Fruit fly (Drosophila melanogaster): ENCODE data around the gene CG14324.

CG14324 gene

dm6 chr3R:17604198-17604879 lies 14.3 kb downstream of the CG14324 start (continued):
- peak; percentile 85 for TF ChIP-seq CG10267 (tag; optimal IDR thresholded peaks at IDR 0.05)
- TF ChIP-seq kah (GFP tag; optimal IDR thresholded peaks at IDR 0.05): peak; percentile 71
- TF ChIP-seq CG1602 (GFP tag; optimal IDR thresholded peaks at IDR 0.05): peak; percentile 69
- TF ChIP-seq Bteb2 (GFP tag; optimal IDR thresholded peaks at IDR 0.05): no peak
- peak; percentile 95 for TF ChIP-seq CG7556 (GFP tag; optimal IDR thresholded peaks at IDR 0.05)
- TF ChIP-seq CG12104 (GFP tag; optimal IDR thresholded peaks at IDR 0.05): peak; percentile 74
- TF ChIP-seq salm (tag; optimal IDR thresholded peaks at IDR 0.05): peak; percentile 75
- TF ChIP-seq CG7357 (GFP tag; IDR thresholded peaks at IDR 0.05): peak; percentile 69
- no peak for TF ChIP-seq CG12744 (GFP tag; optimal IDR thresholded peaks at IDR 0.05)
- TF ChIP-seq CG17802 (tag; optimal IDR thresholded peaks at IDR 0.05): peak; percentile 57
- no peak for TF ChIP-seq CG9932 (GFP tag; IDR thresholded peaks at IDR 0.05)
- no peak for TF ChIP-seq CG11560 (tag; IDR thresholded peaks at IDR 0.05)
- TF ChIP-seq ci (GFP tag; IDR thresholded peaks at IDR 0.05): peak; percentile 17; the same call in 1 of the 3 replicates
- no peak for TF ChIP-seq Ravus (GFP tag; IDR thresholded peaks at IDR 0.05)
- TF ChIP-seq row (GFP tag; IDR thresholded peaks at IDR 0.05): peak; percentile 84
- peak; percentile 34; the same call in 1 of the 2 replicates for TF ChIP-seq sob (GFP tag; IDR thresholded peaks at IDR 0.05)
- TF ChIP-seq mam (GFP tag; optimal IDR thresholded peaks at IDR 0.05): peak; percentile 14
- TF ChIP-seq CG30403 (GFP tag; optimal IDR thresholded peaks at IDR 0.05): peak; percentile 80
- peak; percentile 66 for TF ChIP-seq abd-A (tag; optimal IDR thresholded peaks at IDR 0.05)
- no peak for TF ChIP-seq CG2129 (GFP tag; IDR thresholded peaks at IDR 0.05; ENCODE audit: partially characterized antibody)
- TF ChIP-seq CG31441 (GFP tag; IDR thresholded peaks at IDR 0.05): peak; percentile 91
- TF ChIP-seq Lim3 (GFP tag; IDR thresholded peaks at IDR 0.05): no peak
- peak; percentile 89 for TF ChIP-seq CG12391 (tag; optimal IDR thresholded peaks at IDR 0.05)
- TF ChIP-seq Eip74EF (GFP tag; optimal IDR thresholded peaks at IDR 0.05): peak in 1 of 2 experiments; percentile 81
- TF ChIP-seq nom (GFP tag; optimal IDR thresholded peaks at IDR 0.05): no peak
- TF ChIP-seq insv (GFP tag; optimal IDR thresholded peaks at IDR 0.05): peak in 1 of 2 experiments; percentile 13
- TF ChIP-seq gcm2 (GFP tag; optimal IDR thresholded peaks at IDR 0.05): peak; percentile 29
- TF ChIP-seq CG18262 (tag; optimal IDR thresholded peaks at IDR 0.05): peak; percentile 94
- peak; percentile 76 for TF ChIP-seq Blimp-1 (GFP tag; optimal IDR thresholded peaks at IDR 0.05)
- peak; percentile 91 for TF ChIP-seq CoRest (tag; optimal IDR thresholded peaks at IDR 0.05)
- peak; percentile 56 for TF ChIP-seq CG31388 (GFP tag; optimal IDR thresholded peaks at IDR 0.05)
- peak in 1 of 2 experiments; percentile 18 for TF ChIP-seq crp (GFP tag; optimal IDR thresholded peaks at IDR 0.05)
- no peak for TF ChIP-seq slp2 (GFP tag; optimal IDR thresholded peaks at IDR 0.05)
- peak; percentile 83 for TF ChIP-seq CG30431 (GFP tag; optimal IDR thresholded peaks at IDR 0.05)
- TF ChIP-seq CG14965 (GFP tag; optimal IDR thresholded peaks at IDR 0.05; ENCODE audit: borderline replicate concordance): no peak
- TF ChIP-seq CG14014 (GFP tag; IDR thresholded peaks at IDR 0.05): peak; percentile 54
- TF ChIP-seq ham (GFP tag; IDR thresholded peaks at IDR 0.05): no peak
- TF ChIP-seq CG9215 (GFP tag; IDR thresholded peaks at IDR 0.05): peak; percentile 47
- TF ChIP-seq CG4707 (GFP tag; optimal IDR thresholded peaks at IDR 0.05): peak; percentile 46
- no peak for TF ChIP-seq CG12071 (GFP tag; optimal IDR thresholded peaks at IDR 0.05)
- peak; percentile 75 for TF ChIP-seq CG3407 (GFP tag; optimal IDR thresholded peaks at IDR 0.05)
- no peak for TF ChIP-seq CG2889 (GFP tag; IDR thresholded peaks at IDR 0.05)
- no peak for TF ChIP-seq grn (GFP tag; optimal IDR thresholded peaks at IDR 0.05)
- peak; percentile 90 for TF ChIP-seq Hmr (GFP tag; optimal IDR thresholded peaks at IDR 0.05)
- TF ChIP-seq CG11247 (GFP tag; IDR thresholded peaks at IDR 0.05): no peak
- TF ChIP-seq HmgZ (tag; optimal IDR thresholded peaks at IDR 0.05): no peak
- TF ChIP-seq ewg (GFP tag; optimal IDR thresholded peaks at IDR 0.05): peak; percentile 98
- TF ChIP-seq repo (GFP tag; optimal IDR thresholded peaks at IDR 0.05): no peak
- peak; percentile 26; the same call in 1 of the 4 replicates for TF ChIP-seq Gug (GFP tag; IDR thresholded peaks at IDR 0.05)

Data from whole organism, embryonic.